Worm (Caenorhabditis elegans): Measurements from ENCODE around the gene T14B4.9.
A peak's percentile ranks its signal among the peaks of the same experiment; 100 is the strongest.

The T14B4.9 gene

ce11 chrII:6683663-6684285 lies 49.8 kb downstream of the T14B4.9 start, which contains the start of gene gyf-1 (continued):
- TF ChIP-seq fkh-3 (tag; optimal IDR thresholded peaks at IDR 0.05) (no peak), B0261.1 (tag; optimal IDR thresholded peaks at IDR 0.05) (no peak), pbrm-1 (GFP tag; IDR thresholded peaks at IDR 0.05) (no peak), C06A6.2 (GFP tag; conservative IDR thresholded peaks at IDR 0.05) (no peak), ztf-26 (tag; optimal IDR thresholded peaks at IDR 0.05) (no peak)

DNA sequence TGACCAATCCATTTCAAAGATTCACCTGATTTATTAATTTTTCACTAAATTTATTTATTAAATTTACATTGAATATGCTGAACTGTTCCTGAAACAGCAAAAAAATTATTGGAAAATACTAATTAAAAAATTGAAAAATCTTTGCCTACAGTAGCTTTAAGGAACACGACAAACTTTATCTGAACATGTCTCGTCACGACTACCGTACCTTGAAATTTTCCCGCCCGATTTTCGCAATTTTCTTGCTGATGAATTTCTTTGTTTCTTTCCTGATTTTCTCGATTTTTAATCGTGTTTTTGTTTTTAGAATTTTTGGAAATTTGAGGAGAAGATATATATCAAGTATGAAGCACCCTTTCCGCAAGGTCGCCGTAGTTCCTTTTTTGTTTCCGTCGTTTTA lies 50.7 kb downstream of the T14B4.9 start:
- no peak for TF ChIP-seq repo-1 (tag; optimal IDR thresholded peaks at IDR 0.05)
- peak; percentile 9 for TF ChIP-seq tbp1 (GFP tag; optimal IDR thresholded peaks at IDR 0.05)
- TF ChIP-seq hrde-1 (tag; optimal IDR thresholded peaks at IDR 0.05; ENCODE audit: borderline replicate concordance), result no peak
- TF ChIP-seq dpl-1 (GFP tag; optimal IDR thresholded peaks at IDR 0.05), result peak; percentile 62
- TF ChIP-seq snpc-3.4 (tag; optimal IDR thresholded peaks at IDR 0.05), result peak; percentile 34
- peak; percentile 82 for TF ChIP-seq madf-8 (GFP tag; conservative IDR thresholded peaks at IDR 0.05)
- TF ChIP-seq F49E8.2 (tag; optimal IDR thresholded peaks at IDR 0.05; ENCODE audit: insufficient read depth), result peak; percentile 55
- TF ChIP-seq lsl-1 (GFP tag; optimal IDR thresholded peaks at IDR 0.05), result peak; percentile 95
- TF ChIP-seq madf-6 (GFP tag; IDR thresholded peaks at IDR 0.05), result peak; percentile 92
- no peak for TF ChIP-seq akir-1 (GFP tag; optimal IDR thresholded peaks at IDR 0.05)
- TF ChIP-seq K11D2.4 (GFP tag; IDR thresholded peaks at IDR 0.05), result no peak
- TF ChIP-seq lin-54 (GFP tag; optimal IDR thresholded peaks at IDR 0.05), result peak; percentile 7
- peak; percentile 47; the same call in 1 of the 2 replicates for TF ChIP-seq ceh-91 (GFP tag; IDR thresholded peaks at IDR 0.05)
- peak; percentile 89 for TF ChIP-seq F33H1.4 (GFP tag; IDR thresholded peaks at IDR 0.05)
- TF ChIP-seq hsf-1 (GFP tag; IDR thresholded peaks at IDR 0.05), result 0 out of 2 replicates have a peak, but pooled peaks have one; percentile 34
- no peak for TF ChIP-seq madf-10 (tag; optimal IDR thresholded peaks at IDR 0.05)
- 0 out of 2 replicates have a peak, but pooled peaks have one; percentile 46 for TF ChIP-seq pbrm-1 (GFP tag; IDR thresholded peaks at IDR 0.05)
- TF ChIP-seq hmg-20 (GFP tag; IDR thresholded peaks at IDR 0.05), result no peak
- TF ChIP-seq efl-1 (GFP tag; optimal IDR thresholded peaks at IDR 0.05), result peak; percentile 88
- peak; percentile 70 for TF ChIP-seq D2030.7 (GFP tag; IDR thresholded peaks at IDR 0.05)
- TF ChIP-seq xnd-1 (tag; optimal IDR thresholded peaks at IDR 0.05), result peak; percentile 81
- TF ChIP-seq lin-35 (GFP tag; optimal IDR thresholded peaks at IDR 0.05), result peak in 1 of 3 experiments; percentile 12

DNA sequence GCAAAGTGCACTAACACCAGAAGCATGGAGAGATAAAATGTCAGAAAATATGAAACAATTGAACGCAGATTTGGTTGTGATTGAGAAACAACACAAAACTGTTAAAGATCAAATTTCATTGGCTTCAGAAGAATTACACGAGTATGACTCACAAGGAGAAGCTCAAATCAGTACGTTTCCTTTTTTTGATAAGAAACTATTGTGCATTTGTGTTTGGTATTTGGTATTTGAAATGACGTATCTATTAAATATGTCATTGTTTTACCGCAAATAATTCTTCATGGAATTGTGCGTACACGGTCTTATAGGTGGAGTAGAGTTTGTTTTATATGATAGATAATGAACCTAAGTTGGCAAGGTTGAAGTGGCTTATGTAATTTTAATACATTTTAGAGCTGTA lies 52.1 kb downstream of the T14B4.9 start:
- no peak for TF ChIP-seq dpl-1 (GFP tag; optimal IDR thresholded peaks at IDR 0.05)
- TF ChIP-seq madf-6 (GFP tag; IDR thresholded peaks at IDR 0.05), result no peak
- no peak for TF ChIP-seq mxl-1 (tag; optimal IDR thresholded peaks at IDR 0.05)
- no peak for TF ChIP-seq bed-1 (GFP tag; IDR thresholded peaks at IDR 0.05)
- peak; percentile 43 for TF ChIP-seq nhr-80 (tag; optimal IDR thresholded peaks at IDR 0.05)
- no peak for TF ChIP-seq ceh-100 (GFP tag; IDR thresholded peaks at IDR 0.05)

Measured in whole organism, young adult.